Fruit fly (Drosophila melanogaster) whole organism, pupa: Measurements from ENCODE around the gene Bsg.
A peak's percentile ranks its signal among the peaks of the same experiment; 100 is the strongest.

Experiments used
- CG13204 ChIP-seq: fragments of 200-800 bp; sonication (Bioruptor generic); optimal IDR thresholded peaks from 2 replicates; lab custom pipeline; 2018; ENCODE audit warnings: missing biosample characterization, mild to moderate bottlenecking, missing genetic modification characterization, moderate library complexity
- CG14655 ChIP-seq: fragments of 200-800 bp; sonication (Bioruptor generic); optimal IDR thresholded peaks from 3 replicates; lab custom pipeline; 2017; ENCODE audit warnings: mild to moderate bottlenecking, missing biosample characterization, missing genetic modification reagents, missing genetic modification characterization
- CG17806 ChIP-seq: fragments of 200-800 bp; sonication (Bioruptor generic); optimal IDR thresholded peaks from 2 replicates; lab custom pipeline; 2018; ENCODE audit warnings: missing biosample characterization, mild to moderate bottlenecking, missing genetic modification characterization, moderate library complexity
- CG32121 ChIP-seq: fragments of 200-800 bp; sonication (Bioruptor generic); IDR thresholded peaks from 2 replicates; pipeline ENCODE4 v1.3.6; 2022; ENCODE audit warnings: missing biosample characterization, missing genetic modification characterization
- CG8301 ChIP-seq: fragments of 200-800 bp; sonication (Bioruptor generic); optimal IDR thresholded peaks from 2 replicates; lab custom pipeline; 2018; ENCODE audit warnings: missing biosample characterization, mild to moderate bottlenecking, missing genetic modification characterization
- CG9948 ChIP-seq: fragments of 200-800 bp; sonication (Bioruptor generic); optimal IDR thresholded peaks from 2 replicates; lab custom pipeline; 2018; ENCODE audit warnings: missing biosample characterization, mild to moderate bottlenecking, missing genetic modification characterization, moderate library complexity
- D1 ChIP-seq: fragments of 200-800 bp; sonication (Bioruptor generic); optimal IDR thresholded peaks from 2 replicates; lab custom pipeline; 2018; ENCODE audit warnings: missing biosample characterization, mild to moderate bottlenecking, missing genetic modification characterization, moderate library complexity
- EcR ChIP-seq: fragments of 200-800 bp; sonication (Bioruptor generic); optimal IDR thresholded peaks from 3 replicates; lab custom pipeline; 2019; ENCODE audit warnings: missing biosample characterization, missing genetic modification characterization, mild to moderate bottlenecking, moderate library complexity, missing genetic modification reagents
- Ets98B ChIP-seq: fragments of 200-800 bp; sonication (Bioruptor generic); IDR thresholded peaks from 2 replicates; pipeline ENCODE4 v1.3.6; 2022; ENCODE audit warnings: missing biosample characterization, missing genetic modification characterization
- Snoo ChIP-seq: fragments of 200-800 bp; sonication (Bioruptor generic); optimal IDR thresholded peaks from 3 replicates; lab custom pipeline; 2017; ENCODE audit warnings: missing biosample characterization, mild to moderate bottlenecking, missing genetic modification characterization, inconsistent platforms
- rn ChIP-seq: fragments of 200-800 bp; sonication (Bioruptor generic); IDR thresholded peaks from 2 replicates; pipeline ENCODE4 v1.3.6; 2022; ENCODE audit warnings: missing biosample characterization, missing genetic modification characterization

- TF ChIP-seq D1 (tag; lab: Kevin White, UChicago) (no peak), CG9948 (tag; lab: Kevin White, UChicago) (no peak), CG8301 (tag; lab: Kevin White, UChicago) (no peak), CG32121 (GFP tag; lab: Robert Waterston, UW) (no peak), CG17806 (tag; lab: Kevin White, UChicago) (no peak), CG13204 (GFP tag; lab: Kevin White, UChicago) (no peak), Snoo (tag; lab: Kevin White, UChicago) (no peak), CG14655 (GFP tag; lab: Kevin White, UChicago) (peak; percentile 9), EcR (GFP tag; lab: Kevin White, UChicago) (peak; percentile 56), rn (GFP tag; lab: Robert Waterston, UW) (no peak), Ets98B (GFP tag; lab: Robert Waterston, UW) (peak; percentile 8; the same call in 1 of the 2 replicates)
Observed at dm6 chr2L:8093182-8093941, 10.1 kb downstream of the Bsg start.
